Fruit fly (Drosophila melanogaster): Measurements from ENCODE around the gene slx1.

Gene slx1

DNA sequence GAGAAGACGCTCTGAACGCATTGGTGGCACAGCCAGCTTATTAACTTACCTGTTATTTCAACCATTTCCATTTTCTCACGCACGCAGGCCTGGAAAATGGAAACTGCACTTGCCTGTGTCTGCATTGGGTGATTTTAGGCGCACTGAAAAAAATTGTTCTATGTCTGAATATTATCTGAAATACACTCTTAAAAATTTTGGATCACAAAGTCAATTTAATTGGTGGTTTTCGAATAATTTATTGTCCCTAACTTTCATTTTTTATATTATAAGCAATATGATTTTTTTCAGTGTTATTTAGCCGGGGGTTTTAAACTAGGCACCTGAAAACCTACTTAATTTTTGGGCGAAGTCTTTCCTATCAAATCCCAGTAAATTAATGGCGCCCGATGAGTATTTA is 21.3 kb downstream of the slx1 start (continued):
- TF ChIP-seq tio (GFP tag; optimal IDR thresholded peaks at IDR 0.05): peak; percentile 59
- TF ChIP-seq GATAe (GFP tag; conservative IDR thresholded peaks at IDR 0.05): no peak
- peak; percentile 87 for TF ChIP-seq NC2β (GFP tag; optimal IDR thresholded peaks at IDR 0.05)
- TF ChIP-seq CG1233 (GFP tag; optimal IDR thresholded peaks at IDR 0.05): peak; percentile 71
- TF ChIP-seq ase (GFP tag; IDR thresholded peaks at IDR 0.05): peak; percentile 81; the same call in 2 of the 3 replicates
- TF ChIP-seq Side (GFP tag; optimal IDR thresholded peaks at IDR 0.05): peak; percentile 73
- TF ChIP-seq CG7928 (GFP tag; optimal IDR thresholded peaks at IDR 0.05): peak; percentile 11
- peak; percentile 85; the same call in 1 of the 2 replicates for TF ChIP-seq CG8765 (GFP tag; IDR thresholded peaks at IDR 0.05)
- peak; percentile 69 for TF ChIP-seq Fer3 (tag; optimal IDR thresholded peaks at IDR 0.05)
- peak; percentile 49 for TF ChIP-seq Atf3 (GFP tag; optimal IDR thresholded peaks at IDR 0.05)
- TF ChIP-seq HmgD (GFP tag; optimal IDR thresholded peaks at IDR 0.05): peak; percentile 20
- no peak for TF ChIP-seq CG13894 (tag; optimal IDR thresholded peaks at IDR 0.05)
- peak; percentile 11 for TF ChIP-seq CG30431 (GFP tag; optimal IDR thresholded peaks at IDR 0.05)
- TF ChIP-seq Sry-δ (GFP tag; optimal IDR thresholded peaks at IDR 0.05): peak; percentile 33
- peak; percentile 51 for TF ChIP-seq CG2120 (GFP tag; optimal IDR thresholded peaks at IDR 0.05)
- TF ChIP-seq sr (GFP tag; IDR thresholded peaks at IDR 0.05): 0 out of 3 replicates have a peak, but pooled peaks have one; percentile 13
- TF ChIP-seq wek (GFP tag; optimal IDR thresholded peaks at IDR 0.05): no peak
- TF ChIP-seq CG4328 (GFP tag; optimal IDR thresholded peaks at IDR 0.05): no peak
- TF ChIP-seq tin (GFP tag; optimal IDR thresholded peaks at IDR 0.05): peak; percentile 88
- no peak for TF ChIP-seq h (optimal IDR thresholded peaks at IDR 0.05)
- TF ChIP-seq pho (GFP tag; optimal IDR thresholded peaks at IDR 0.05): no peak
- TF ChIP-seq Pdp1 (GFP tag; optimal IDR thresholded peaks at IDR 0.05): peak; percentile 24 to 74
- TF ChIP-seq Hr51 (GFP tag; optimal IDR thresholded peaks at IDR 0.05): peak in 1 of 2 experiments; percentile 80
- peak; percentile 21 for TF ChIP-seq cato (GFP tag; optimal IDR thresholded peaks at IDR 0.05; ENCODE audit: borderline replicate concordance)
- TF ChIP-seq CG2875 (GFP tag; optimal IDR thresholded peaks at IDR 0.05): peak; percentile 64
- TF ChIP-seq en (GFP tag; optimal IDR thresholded peaks at IDR 0.05): no peak
- TF ChIP-seq CG32532 (GFP tag; IDR thresholded peaks at IDR 0.05): peak; percentile 72
- no peak for TF ChIP-seq usp (GFP tag; optimal IDR thresholded peaks at IDR 0.05)
- peak; percentile 60 for TF ChIP-seq grn (GFP tag; optimal IDR thresholded peaks at IDR 0.05)
- TF ChIP-seq CG3163 (GFP tag; optimal IDR thresholded peaks at IDR 0.05): no peak
- no peak for TF ChIP-seq Bteb2 (GFP tag; optimal IDR thresholded peaks at IDR 0.05)
- TF ChIP-seq CG3726 (GFP tag; IDR thresholded peaks at IDR 0.05): peak; percentile 72; the same call in 1 of the 3 replicates
- TF ChIP-seq Mrtf (GFP tag; IDR thresholded peaks at IDR 0.05): peak; percentile 56; the same call in 1 of the 3 replicates
- no peak for TF ChIP-seq Dip2 (GFP tag; IDR thresholded peaks at IDR 0.05)
- TF ChIP-seq Hmr (GFP tag; optimal IDR thresholded peaks at IDR 0.05): peak; percentile 48
- TF ChIP-seq CG7372 (GFP tag; IDR thresholded peaks at IDR 0.05): peak; percentile 75
- TF ChIP-seq TFAM (GFP tag; optimal IDR thresholded peaks at IDR 0.05): peak; percentile 48
- TF ChIP-seq CG11398 (GFP tag; optimal IDR thresholded peaks at IDR 0.05): no peak
- TF ChIP-seq al (GFP tag; IDR thresholded peaks at IDR 0.05): peak; percentile 70
- TF ChIP-seq lbe (GFP tag; optimal IDR thresholded peaks at IDR 0.05): no peak
- TF ChIP-seq gsb (GFP tag; IDR thresholded peaks at IDR 0.05): no peak
- TF ChIP-seq ewg (GFP tag; optimal IDR thresholded peaks at IDR 0.05): no peak
- peak; percentile 92 for TF ChIP-seq CG10959 (GFP tag; IDR thresholded peaks at IDR 0.05)
- no peak for TF ChIP-seq BEAF-32 (GFP tag; optimal IDR thresholded peaks at IDR 0.05)
- TF ChIP-seq CG15601 (tag; optimal IDR thresholded peaks at IDR 0.05): peak; percentile 49
- no peak for TF ChIP-seq pan (optimal IDR thresholded peaks at IDR 0.05)
- TF ChIP-seq pan (GFP tag; optimal IDR thresholded peaks at IDR 0.05 in 1 of 2, IDR thresholded peaks at IDR 0.05 in 1 of 2): peak in 1 of 2 experiments; percentile 86
- peak; percentile 74 for TF ChIP-seq CG7357 (GFP tag; IDR thresholded peaks at IDR 0.05)
- TF ChIP-seq CG12104 (GFP tag; optimal IDR thresholded peaks at IDR 0.05): peak; percentile 38
- TF ChIP-seq slou (GFP tag; optimal IDR thresholded peaks at IDR 0.05): peak; percentile 29
- peak; percentile 60 for TF ChIP-seq slbo (GFP tag; IDR thresholded peaks at IDR 0.05)
- TF ChIP-seq trh (GFP tag; optimal IDR thresholded peaks at IDR 0.05): no peak
